Fruit fly (Drosophila melanogaster) whole organism, embryonic: Measurements from ENCODE around the gene Amun.

Experiments
- CG7786 ChIP-seq: fragments of 200-800 bp; sonication (Bioruptor generic); optimal IDR thresholded peaks from 2 replicates; lab custom pipeline; 2016; ENCODE audit warnings: missing biosample characterization, missing genetic modification characterization
- gsb ChIP-seq: fragments of 200-800 bp; sonication (Bioruptor generic); IDR thresholded peaks from 2 replicates; pipeline ENCODE4 v1.3.6; 2022; ENCODE audit warnings: missing biosample characterization, missing genetic modification characterization

DNA sequence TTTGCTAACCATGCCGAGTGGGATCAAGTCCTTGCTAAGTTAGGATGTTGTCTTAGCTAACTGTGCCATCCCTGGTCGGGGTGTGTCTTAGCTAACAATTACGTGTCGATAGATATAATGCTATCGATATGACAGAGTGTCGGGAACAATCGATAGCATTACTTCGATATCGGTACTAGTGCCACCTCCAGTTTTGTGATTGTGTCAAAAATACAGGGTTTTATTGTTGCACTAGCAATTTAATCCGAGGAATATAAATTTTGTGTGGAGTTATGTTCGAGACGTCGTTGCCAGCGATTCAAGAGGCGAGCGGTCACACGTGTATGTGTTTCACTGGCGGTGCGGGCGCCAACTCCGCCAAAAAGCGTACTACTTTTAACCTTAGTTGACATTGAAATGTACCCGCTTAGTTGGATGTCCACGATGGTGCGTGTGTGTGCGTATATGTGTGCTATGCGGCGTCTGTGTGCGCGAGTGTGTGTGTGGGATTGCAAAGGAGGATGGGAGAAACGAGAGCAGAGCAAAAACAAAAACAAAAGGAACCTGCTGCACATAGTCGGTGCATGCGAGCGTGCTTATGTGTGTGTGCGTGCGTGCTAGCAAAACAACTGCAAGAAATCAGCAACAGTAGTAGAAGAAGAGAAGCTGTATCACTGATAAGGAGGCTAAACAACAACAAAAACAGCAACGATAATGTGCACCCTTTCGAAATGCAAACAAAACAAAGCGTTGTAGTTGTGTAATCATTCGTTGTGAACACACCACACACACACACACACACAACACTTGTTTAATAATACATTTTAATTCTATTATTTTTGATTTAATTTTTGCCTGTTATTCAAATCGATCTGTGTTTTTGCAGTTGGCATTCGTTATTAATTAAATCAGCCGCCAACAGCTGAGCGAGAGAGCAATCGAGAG is 20.1 kb downstream of the Amun start, which contains the start of gene PhKgamma:
- TF ChIP-seq gsb (GFP tag; lab: Robert Waterston, UW) (no peak), CG7786 (GFP tag; lab: Kevin White, UChicago) (no peak)
